Worm (Caenorhabditis elegans) whole organism, L1 larva: Measurements from ENCODE around the gene C32D5.8.

ENCODE experiments used
- C04F5.9 ChIP-seq: sonication (generic microtip); optimal IDR thresholded peaks from 2 replicates; lab custom pipeline; 2016; ENCODE audit warnings: missing genetic modification characterization, missing compliant biosample characterization
- C16A3.4 ChIP-seq: fragments of 150-350 bp; optimal IDR thresholded peaks from 2 replicates; lab custom pipeline; 2014; ENCODE audit warnings: missing biosample characterization, missing genetic modification characterization
- F16B12.6 ChIP-seq: fragments of 150-350 bp; optimal IDR thresholded peaks from 2 replicates; lab custom pipeline; 2014; ENCODE audit warnings: missing biosample characterization, missing genetic modification characterization
- Y116A8C.19 ChIP-seq: sonication (generic microtip); optimal IDR thresholded peaks from 2 replicates; lab custom pipeline; 2016; ENCODE audit warnings: missing compliant biosample characterization, missing genetic modification characterization, borderline replicate concordance
- aha-1 ChIP-seq: fragments of 150-350 bp; optimal IDR thresholded peaks from 2 replicates; lab custom pipeline; 2014; ENCODE audit warnings: missing biosample characterization, missing genetic modification characterization
- alr-1 ChIP-seq: fragments of 200-800 bp; sonication (Bioruptor generic); optimal IDR thresholded peaks from 2 replicates; lab custom pipeline; 2018; ENCODE audit warnings: borderline replicate concordance, mild to moderate bottlenecking, missing genetic modification characterization, missing compliant biosample characterization
- aly-2 ChIP-seq: fragments of 150-350 bp; optimal IDR thresholded peaks from 2 replicates; lab custom pipeline; 2014; ENCODE audit warnings: missing biosample characterization, missing genetic modification characterization
- ama-1 ChIP-seq: fragments of 150-350 bp; optimal IDR thresholded peaks from 2 replicates; lab custom pipeline; 2014
- ceh-63 ChIP-seq: fragments of 200-800 bp; sonication (Bioruptor generic); optimal IDR thresholded peaks from 2 replicates; lab custom pipeline; 2018; ENCODE audit warnings: mild to moderate bottlenecking, missing genetic modification characterization, missing compliant biosample characterization
- ceh-8 ChIP-seq: fragments of 200-800 bp; sonication (Bioruptor generic); optimal IDR thresholded peaks from 2 replicates; lab custom pipeline; 2018; ENCODE audit warnings: mild to moderate bottlenecking, missing genetic modification characterization, moderate library complexity, missing compliant biosample characterization
- ceh-90 ChIP-seq: sonication (generic microtip); optimal IDR thresholded peaks from 2 replicates; lab custom pipeline; 2016; ENCODE audit warnings: missing genetic modification characterization, missing compliant biosample characterization
- ces-1 ChIP-seq: fragments of 150-350 bp; optimal IDR thresholded peaks from 2 replicates; lab custom pipeline; 2014; ENCODE audit warnings: missing biosample characterization, missing genetic modification reagents, missing genetic modification characterization
- dsc-1 ChIP-seq: sonication (generic microtip); optimal IDR thresholded peaks from 2 replicates; lab custom pipeline; 2016; ENCODE audit warnings: mild to moderate bottlenecking, missing genetic modification characterization, missing compliant biosample characterization
- elt-2 ChIP-seq: sonication (generic microtip); optimal IDR thresholded peaks from 2 replicates; lab custom pipeline; 2016; ENCODE audit warnings: missing genetic modification characterization, mild to moderate bottlenecking, inconsistent platforms, missing compliant biosample characterization, missing genetic modification reagents
- elt-3 ChIP-seq, 6 experiments: fragments of 150-350 bp in 1 of 6; sonication (generic microtip); optimal IDR thresholded peaks; 2 replicates each; lab custom pipeline; 2017 to 2018; ENCODE audit warnings: missing biosample characterization in 6 of 6, missing genetic modification characterization in 6 of 6, inconsistent platforms in 1 of 6
- ets-5 ChIP-seq: fragments of 200-800 bp; sonication (Bioruptor generic); IDR thresholded peaks from 2 replicates; pipeline ENCODE4 v1.3.6; 2022; ENCODE audit warnings: missing genetic modification characterization, missing compliant biosample characterization
- fos-1 ChIP-seq: fragments of 150-350 bp; optimal IDR thresholded peaks from 2 replicates; lab custom pipeline; 2014; ENCODE audit warnings: missing biosample characterization, missing genetic modification characterization
- grh-1 ChIP-seq: fragments of 200-800 bp; sonication (Bioruptor generic); IDR thresholded peaks from 2 replicates; pipeline ENCODE4 v1.3.6; 2022; ENCODE audit warnings: missing genetic modification reagents, missing genetic modification characterization, missing compliant biosample characterization
- irx-1 ChIP-seq: sonication (generic microtip); optimal IDR thresholded peaks from 2 replicates; lab custom pipeline; 2016; ENCODE audit warnings: missing genetic modification characterization, missing compliant biosample characterization
- isw-1 ChIP-seq: fragments of 200-800 bp; sonication (Bioruptor generic); IDR thresholded peaks from 2 replicates; pipeline ENCODE4 v1.3.6; 2022; ENCODE audit warnings: missing genetic modification characterization, missing compliant biosample characterization
- jun-1 ChIP-seq: fragments of 150-350 bp; optimal IDR thresholded peaks from 2 replicates; lab custom pipeline; 2014; ENCODE audit warnings: missing biosample characterization, missing genetic modification reagents, missing genetic modification characterization
- lin-15B ChIP-seq: fragments of 150-350 bp; sonication (generic microtip); optimal IDR thresholded peaks from 3 replicates; lab custom pipeline; 2014; ENCODE audit warnings: missing biosample characterization, missing genetic modification characterization
- lin-35 ChIP-seq, 2 experiments: fragments of 150-350 bp; optimal IDR thresholded peaks; 2 replicates each; lab custom pipeline; 2014; ENCODE audit warnings: missing biosample characterization in 2 of 2, missing genetic modification characterization in 2 of 2, missing genetic modification reagents in 2 of 2
- lir-3 ChIP-seq: sonication (generic microtip); optimal IDR thresholded peaks from 2 replicates; lab custom pipeline; 2016; ENCODE audit warnings: mild to moderate bottlenecking, missing genetic modification characterization, moderate library complexity, missing compliant biosample characterization; ENCODE audit not compliant: poor library complexity
- lsy-2 ChIP-seq, 2 experiments: fragments of 150-350 bp; optimal IDR thresholded peaks; 2 replicates each; lab custom pipeline; 2014; ENCODE audit warnings: missing biosample characterization in 2 of 2, missing genetic modification characterization in 2 of 2
- mdl-1 ChIP-seq, 2 experiments: fragments of 150-350 bp; optimal IDR thresholded peaks; 2 replicates each; lab custom pipeline; 2014 to 2017; ENCODE audit warnings: missing biosample characterization in 2 of 2, missing genetic modification characterization in 2 of 2, inconsistent platforms in 1 of 2
- mef-2 ChIP-seq: fragments of 150-350 bp; optimal IDR thresholded peaks from 2 replicates; lab custom pipeline; 2014; ENCODE audit warnings: missing biosample characterization, missing genetic modification characterization
- mep-1 ChIP-seq: fragments of 150-350 bp; optimal IDR thresholded peaks from 2 replicates; lab custom pipeline; 2014; ENCODE audit warnings: missing biosample characterization, missing genetic modification characterization
- nhr-12 ChIP-seq: sonication (generic microtip); optimal IDR thresholded peaks from 2 replicates; lab custom pipeline; 2017; ENCODE audit warnings: missing biosample characterization, missing genetic modification characterization
- nhr-19 ChIP-seq: fragments of 200-800 bp; sonication (Bioruptor generic); conservative IDR thresholded peaks from 2 replicates; pipeline ENCODE4 v1.3.6; 2022; ENCODE audit warnings: missing genetic modification characterization, missing compliant biosample characterization
- nhr-20 ChIP-seq: sonication (generic microtip); optimal IDR thresholded peaks from 2 replicates; lab custom pipeline; 2016; ENCODE audit warnings: mild to moderate bottlenecking, missing genetic modification characterization, missing compliant biosample characterization
- nhr-237 ChIP-seq: fragments of 150-350 bp; optimal IDR thresholded peaks from 2 replicates; lab custom pipeline; 2014; ENCODE audit warnings: missing biosample characterization, missing genetic modification characterization
- nhr-28 ChIP-seq: fragments of 150-350 bp; optimal IDR thresholded peaks from 2 replicates; lab custom pipeline; 2014; ENCODE audit warnings: missing biosample characterization, missing genetic modification characterization
- nhr-85 ChIP-seq: sonication (generic microtip); peaks from one replicate; lab custom pipeline; 2016; ENCODE audit warnings: missing genetic modification characterization, inconsistent platforms, missing compliant biosample characterization
- nhr-90 ChIP-seq: sonication (generic microtip); optimal IDR thresholded peaks from 2 replicates; lab custom pipeline; 2016; ENCODE audit warnings: mild to moderate bottlenecking, missing genetic modification characterization, missing compliant biosample characterization; ENCODE audit not compliant: poor library complexity
- pag-3 ChIP-seq: sonication (generic microtip); optimal IDR thresholded peaks from 2 replicates; lab custom pipeline; 2017; ENCODE audit warnings: missing genetic modification characterization, mild to moderate bottlenecking, missing compliant biosample characterization, antibody characterized with exemption, borderline replicate concordance; ENCODE audit not compliant: insufficient read depth
- pqm-1 ChIP-seq: sonication (generic microtip); optimal IDR thresholded peaks from 3 replicates; lab custom pipeline; 2017; ENCODE audit warnings: missing biosample characterization, missing genetic modification characterization
- rnt-1 ChIP-seq: sonication (generic microtip); optimal IDR thresholded peaks from 2 replicates; lab custom pipeline; 2016; ENCODE audit warnings: mild to moderate bottlenecking, missing genetic modification characterization, moderate library complexity, missing compliant biosample characterization
- skn-1 ChIP-seq: fragments of 150-350 bp; optimal IDR thresholded peaks from 2 replicates; lab custom pipeline; 2014; ENCODE audit warnings: missing biosample characterization, missing genetic modification characterization
- snpc-4 ChIP-seq: fragments of 150-350 bp; optimal IDR thresholded peaks from 2 replicates; lab custom pipeline; 2014; ENCODE audit warnings: missing biosample characterization, missing genetic modification characterization
- snu-23 ChIP-seq: sonication (generic microtip); optimal IDR thresholded peaks from 2 replicates; lab custom pipeline; 2016; ENCODE audit warnings: missing genetic modification characterization, missing compliant biosample characterization
- sox-4 ChIP-seq: sonication (generic microtip); optimal IDR thresholded peaks from 2 replicates; lab custom pipeline; 2016; ENCODE audit warnings: missing genetic modification characterization, missing compliant biosample characterization
- sup-37 ChIP-seq: fragments of 200-800 bp; sonication (Bioruptor generic); optimal IDR thresholded peaks from 2 replicates; lab custom pipeline; 2018; ENCODE audit warnings: mild to moderate bottlenecking, missing genetic modification characterization, missing compliant biosample characterization
- swsn-7 ChIP-seq: sonication (generic microtip); optimal IDR thresholded peaks from 2 replicates; lab custom pipeline; 2016; ENCODE audit warnings: missing genetic modification characterization, missing compliant biosample characterization
- tbx-2 ChIP-seq: sonication (generic microtip); optimal IDR thresholded peaks from 2 replicates; lab custom pipeline; 2016; ENCODE audit warnings: missing genetic modification characterization, missing compliant biosample characterization
- unc-130 ChIP-seq: fragments of 150-350 bp; optimal IDR thresholded peaks from 2 replicates; lab custom pipeline; 2017; ENCODE audit warnings: missing biosample characterization, missing genetic modification characterization, inconsistent platforms
- unc-62 ChIP-seq: fragments of 150-350 bp; optimal IDR thresholded peaks from 2 replicates; lab custom pipeline; 2014; ENCODE audit warnings: missing biosample characterization, missing genetic modification reagents, missing genetic modification characterization
- unc-86 ChIP-seq: sonication (generic microtip); optimal IDR thresholded peaks from 2 replicates; lab custom pipeline; 2016; ENCODE audit warnings: missing genetic modification characterization, missing compliant biosample characterization
- unc-98 ChIP-seq: fragments of 200-800 bp; sonication (Bioruptor generic); IDR thresholded peaks from 2 replicates; pipeline ENCODE4 v1.3.6; 2022; ENCODE audit warnings: missing genetic modification characterization, missing compliant biosample characterization
- vab-15 ChIP-seq: sonication (generic microtip); optimal IDR thresholded peaks from 2 replicates; lab custom pipeline; 2017; ENCODE audit warnings: missing genotype, mild to moderate bottlenecking, missing genetic modification characterization, missing compliant biosample characterization
- xbp-1 ChIP-seq: sonication (generic microtip); optimal IDR thresholded peaks from 2 replicates; lab custom pipeline; 2016; ENCODE audit warnings: missing genetic modification characterization, missing compliant biosample characterization
- zip-4 ChIP-seq: fragments of 200-800 bp; sonication (Bioruptor generic); optimal IDR thresholded peaks from 2 replicates; lab custom pipeline; 2018; ENCODE audit warnings: mild to moderate bottlenecking, missing genetic modification characterization, moderate library complexity, missing compliant biosample characterization
- ztf-4 ChIP-seq: fragments of 150-350 bp; optimal IDR thresholded peaks from 2 replicates; lab custom pipeline; 2014; ENCODE audit warnings: missing biosample characterization, missing genetic modification characterization

Gene C32D5.8

ce11 chrII:6346551-6347079, 851 bp upstream of the C32D5.8 start (continued):
- TF ChIP-seq sox-4 (tag; lab: Kevin White, UChicago) (no peak), ama-1 (lab: Kevin White, UChicago) (peak; percentile 84), tbx-2 (tag; lab: Kevin White, UChicago) (no peak), nhr-12 (tag; lab: Kevin White, UChicago) (no peak), sup-37 (GFP tag; lab: Kevin White, UChicago) (no peak), ceh-90 (tag; lab: Kevin White, UChicago) (no peak), elt-2 (tag; lab: Kevin White, UChicago) (peak; percentile 64), irx-1 (no peak), jun-1 (no peak), dsc-1 (no peak), snpc-4 (tag; lab: Kevin White, UChicago) (peak; percentile 4), unc-98 (GFP tag; lab: Robert Waterston, UW) (0 out of 2 replicates have a peak, but pooled peaks have one; percentile 6), fos-1 (peak; percentile 73), nhr-28 (tag; lab: Kevin White, UChicago) (no peak), lir-3 (peak; percentile 48), snu-23 (GFP tag; lab: Kevin White, UChicago) (peak; percentile 70), lin-15B (no peak), C04F5.9 (tag; lab: Kevin White, UChicago) (peak; percentile 5), swsn-7 (tag; lab: Kevin White, UChicago) (peak; percentile 33), nhr-20 (tag; lab: Kevin White, UChicago) (peak; percentile 56), rnt-1 (tag; lab: Kevin White, UChicago) (no peak), alr-1 (tag; lab: Kevin White, UChicago) (no peak), ceh-63 (no peak), lin-35 (GFP tag; optimal IDR thresholded peaks at IDR 0.05; lab: Kevin White, UChicago) (peak in 1 of 2 experiments; percentile 66), zip-4 (GFP tag; lab: Kevin White, UChicago) (peak; percentile 63), nhr-237 (no peak), ces-1 (GFP tag; lab: Kevin White, UChicago) (no peak), xbp-1 (peak; percentile 27), elt-3 (tag; optimal IDR thresholded peaks at IDR 0.05; lab: Kevin White, UChicago) (peak in 2 of 6 experiments; percentile 12 to 75), ceh-8 (GFP tag; lab: Kevin White, UChicago) (no peak), C16A3.4 (tag; lab: Kevin White, UChicago) (peak; percentile 68), vab-15 (tag; lab: Kevin White, UChicago) (no peak), nhr-90 (tag; lab: Kevin White, UChicago) (peak; percentile 75), unc-130 (tag; lab: Kevin White, UChicago) (no peak), ztf-4 (peak; percentile 86), ets-5 (GFP tag; lab: Robert Waterston, UW) (no peak), nhr-19 (GFP tag; lab: Robert Waterston, UW) (peak; percentile 66), F16B12.6 (tag; lab: Kevin White, UChicago) (no peak), skn-1 (tag; lab: Kevin White, UChicago) (peak; percentile 57), Y116A8C.19 (tag; lab: Kevin White, UChicago) (no peak), aha-1 (tag; lab: Kevin White, UChicago) (no peak), aly-2 (tag; lab: Kevin White, UChicago) (no peak), isw-1 (no peak), mep-1 (tag; lab: Kevin White, UChicago) (peak; percentile 63), mef-2 (tag; lab: Kevin White, UChicago) (no peak), lsy-2 (tag; optimal IDR thresholded peaks at IDR 0.05; lab: Kevin White, UChicago) (peak; percentile 53 to 63), unc-62 (GFP tag; lab: Kevin White, UChicago) (no peak), unc-86 (tag; lab: Kevin White, UChicago) (no peak), pqm-1 (no peak), pag-3 (no peak), grh-1 (GFP tag; lab: Robert Waterston, UW) (0 out of 2 replicates have a peak, but pooled peaks have one; percentile 13), mdl-1 (tag; optimal IDR thresholded peaks at IDR 0.05; lab: Kevin White, UChicago) (peak in 1 of 2 experiments; percentile 5), nhr-85 (tag; lab: Kevin White, UChicago) (peak; percentile 76)
